Worm (Caenorhabditis elegans): ENCODE results near the gene ZK1320.2.

- no peak for TF ChIP-seq tbx-8 (GFP tag; optimal IDR thresholded peaks at IDR 0.05)
- no peak for TF ChIP-seq elt-3 (tag; optimal IDR thresholded peaks at IDR 0.05)
- TF ChIP-seq mep-1 (tag; optimal IDR thresholded peaks at IDR 0.05), result no peak
- no peak for TF ChIP-seq nhr-12 (tag; optimal IDR thresholded peaks at IDR 0.05)
- no peak for TF ChIP-seq unc-62 (GFP tag; optimal IDR thresholded peaks at IDR 0.05)
- no peak for TF ChIP-seq lsy-2 (tag; optimal IDR thresholded peaks at IDR 0.05)
- no peak for TF ChIP-seq snpc-4 (tag; optimal IDR thresholded peaks at IDR 0.05)
- TF ChIP-seq bed-3 (GFP tag; optimal IDR thresholded peaks at IDR 0.05), result no peak
- no peak for TF ChIP-seq nhr-28 (tag; optimal IDR thresholded peaks at IDR 0.05)
- no peak for TF ChIP-seq hlh-1 (tag; optimal IDR thresholded peaks at IDR 0.05)
- no peak for TF ChIP-seq drap-1 (GFP tag; optimal IDR thresholded peaks at IDR 0.05)
Observed at ce11 chrII:9686663-9687193, 27.9 kb upstream of the ZK1320.2 start, which contains the start of gene ZK1320.9.
